Worm (Caenorhabditis elegans): Measurements from ENCODE around the gene Y49F6B.14.

- TF ChIP-seq unc-39 (tag; optimal IDR thresholded peaks at IDR 0.05) (no peak), blmp-1 (tag; optimal IDR thresholded peaks at IDR 0.05; ENCODE audit: insufficient read depth) (no peak), ceh-82 (tag; optimal IDR thresholded peaks at IDR 0.05) (no peak), ztf-11 (tag; optimal IDR thresholded peaks at IDR 0.05) (no peak), fos-1 (tag; optimal IDR thresholded peaks at IDR 0.05) (no peak), egl-27 (tag; optimal IDR thresholded peaks at IDR 0.05) (no peak), unc-55 (GFP tag; optimal IDR thresholded peaks at IDR 0.05) (no peak), nhr-237 (tag; optimal IDR thresholded peaks at IDR 0.05) (no peak), ztf-4 (tag; optimal IDR thresholded peaks at IDR 0.05) (no peak), snpc-4 (tag; optimal IDR thresholded peaks at IDR 0.05) (no peak), lsy-2 (tag; optimal IDR thresholded peaks at IDR 0.05) (no peak)
Observed at ce11 chrII:3562419-3562818, 47.1 kb upstream of the Y49F6B.14 start, which contains the start of gene W10G11.3.
